Fruit fly (Drosophila melanogaster) whole organism, embryonic: ENCODE data around the gene Rab19.

Experiments
- CG10654 ChIP-seq: fragments of 200-800 bp; sonication (Bioruptor generic); optimal IDR thresholded peaks from 2 replicates; lab custom pipeline; 2016; ENCODE audit warnings: missing biosample characterization, missing genetic modification characterization
- CG10979 ChIP-seq: fragments of 200-800 bp; sonication (Bioruptor generic); optimal IDR thresholded peaks from 2 replicates; lab custom pipeline; 2018; ENCODE audit warnings: missing biosample characterization, mild to moderate bottlenecking, missing genetic modification characterization, moderate library complexity
- CG12942 ChIP-seq: fragments of 200-800 bp; sonication (Bioruptor generic); optimal IDR thresholded peaks from 3 replicates; lab custom pipeline; 2016; ENCODE audit warnings: missing biosample characterization, missing genetic modification characterization
- CG13287 ChIP-seq: fragments of 200-800 bp; sonication (Bioruptor generic); IDR thresholded peaks from 2 replicates; pipeline ENCODE4 v1.3.6; 2022; ENCODE audit warnings: missing biosample characterization, missing genetic modification characterization; ENCODE audit not compliant: partially characterized antibody
- CG13424 ChIP-seq: fragments of 200-800 bp; sonication (Bioruptor generic); optimal IDR thresholded peaks from 2 replicates; lab custom pipeline; 2019; ENCODE audit warnings: missing biosample characterization, mild to moderate bottlenecking, missing genetic modification characterization, moderate library complexity
- CG13775 ChIP-seq: fragments of 200-800 bp; sonication (Bioruptor generic); optimal IDR thresholded peaks from 3 replicates; lab custom pipeline; 2017; ENCODE audit warnings: missing biosample characterization, mild to moderate bottlenecking, missing genetic modification characterization
- CG15073 ChIP-seq: fragments of 200-800 bp; sonication (Bioruptor generic); optimal IDR thresholded peaks from 2 replicates; lab custom pipeline; 2016; ENCODE audit warnings: missing biosample characterization, missing genetic modification characterization
- CG17328 ChIP-seq: fragments of 200-800 bp; sonication (Bioruptor generic); IDR thresholded peaks from 2 replicates; pipeline ENCODE4 v1.3.6; 2022; ENCODE audit warnings: missing biosample characterization, missing genetic modification characterization
- CG18619 ChIP-seq: fragments of 200-800 bp; sonication (Bioruptor generic); optimal IDR thresholded peaks from 3 replicates; lab custom pipeline; 2017; ENCODE audit warnings: missing biosample characterization, mild to moderate bottlenecking, missing genetic modification characterization
- CG2120 ChIP-seq: fragments of 200-800 bp; sonication (Bioruptor generic); optimal IDR thresholded peaks from 3 replicates; lab custom pipeline; 2016; ENCODE audit warnings: missing biosample characterization, missing genetic modification characterization
- CG32532 ChIP-seq: fragments of 200-800 bp; sonication (Bioruptor generic); IDR thresholded peaks from 2 replicates; pipeline ENCODE4 v1.3.6; 2022; ENCODE audit warnings: missing biosample characterization, missing genetic modification characterization
- CG33557 ChIP-seq: fragments of 200-800 bp; sonication (Bioruptor generic); optimal IDR thresholded peaks from 2 replicates; lab custom pipeline; 2019; ENCODE audit warnings: missing biosample characterization, mild to moderate bottlenecking, missing genetic modification characterization, moderate library complexity
- CG3995 ChIP-seq: fragments of 200-800 bp; sonication (Bioruptor generic); optimal IDR thresholded peaks from 3 replicates; lab custom pipeline; 2016; ENCODE audit warnings: missing biosample characterization, missing genetic modification characterization
- CG4404 ChIP-seq: fragments of 200-800 bp; sonication (Bioruptor generic); IDR thresholded peaks from 2 replicates; pipeline ENCODE4 v1.3.6; 2022; ENCODE audit warnings: missing biosample characterization, missing genetic modification characterization
- CG6175 ChIP-seq: fragments of 200-800 bp; sonication (Bioruptor generic); IDR thresholded peaks from 3 replicates; pipeline ENCODE4 v1.3.6; 2022; ENCODE audit warnings: missing biosample characterization, missing genetic modification characterization
- CG6254 ChIP-seq: fragments of 200-800 bp; sonication (Bioruptor generic); optimal IDR thresholded peaks from 3 replicates; lab custom pipeline; 2017; ENCODE audit warnings: mild to moderate bottlenecking, missing biosample characterization, missing genetic modification reagents, missing genetic modification characterization
- CG6272 ChIP-seq: fragments of 200-800 bp; sonication (Bioruptor generic); IDR thresholded peaks from 2 replicates; pipeline ENCODE4 v1.3.6; 2022; ENCODE audit warnings: missing biosample characterization, missing genetic modification characterization
- CG7987 ChIP-seq: fragments of 200-800 bp; sonication (Bioruptor generic); optimal IDR thresholded peaks from 2 replicates; lab custom pipeline; 2018; ENCODE audit warnings: missing biosample characterization, mild to moderate bottlenecking, missing genetic modification characterization, moderate library complexity
- CG8290 ChIP-seq, 3 experiments: fragments of 200-800 bp; sonication (Bioruptor generic); optimal IDR thresholded peaks; 2 replicates each; lab custom pipeline; 2016 to 2019; ENCODE audit warnings: missing biosample characterization in 3 of 3, missing genetic modification characterization in 3 of 3, mild to moderate bottlenecking in 2 of 3, moderate library complexity in 1 of 3
- CG9437 ChIP-seq: fragments of 200-800 bp; sonication (Bioruptor generic); optimal IDR thresholded peaks from 2 replicates; lab custom pipeline; 2018; ENCODE audit warnings: missing biosample characterization, mild to moderate bottlenecking, missing genetic modification characterization
- CG9932 ChIP-seq: fragments of 200-800 bp; sonication (Bioruptor generic); IDR thresholded peaks from 2 replicates; pipeline ENCODE4 v1.3.6; 2022; ENCODE audit warnings: missing biosample characterization, missing genetic modification characterization
- CHES-1-like ChIP-seq: fragments of 200-800 bp; sonication (Bioruptor generic); optimal IDR thresholded peaks from 2 replicates; lab custom pipeline; 2016; ENCODE audit warnings: missing biosample characterization, missing genetic modification characterization
- Chrac-16 ChIP-seq: fragments of 200-800 bp; sonication (Bioruptor generic); optimal IDR thresholded peaks from 3 replicates; lab custom pipeline; 2016; ENCODE audit warnings: missing biosample characterization, missing genetic modification characterization
- HHEX ChIP-seq: fragments of 200-800 bp; sonication (Bioruptor generic); optimal IDR thresholded peaks from 3 replicates; lab custom pipeline; 2017; ENCODE audit warnings: missing biosample characterization, mild to moderate bottlenecking, missing genetic modification characterization, missing genetic modification reagents
- Hr3 ChIP-seq: fragments of 200-800 bp; sonication (Bioruptor generic); optimal IDR thresholded peaks from 3 replicates; lab custom pipeline; 2016; ENCODE audit warnings: missing biosample characterization, missing genetic modification characterization
- Hr78 ChIP-seq, 2 experiments: fragments of 200-800 bp in 1 of 2; fragments of >200 bp in 1 of 2; sonication (Bioruptor generic) in 1 of 2; optimal IDR thresholded peaks; 2 replicates each; lab custom pipeline; 2017 to 2019; ENCODE audit warnings: missing biosample characterization in 2 of 2, missing genetic modification characterization in 2 of 2, mild to moderate bottlenecking in 1 of 2, moderate library complexity in 1 of 2
- Meics ChIP-seq: fragments of 200-800 bp; sonication (Bioruptor generic); optimal IDR thresholded peaks from 2 replicates; lab custom pipeline; 2017; ENCODE audit warnings: missing biosample characterization, mild to moderate bottlenecking, missing genetic modification characterization
- Nf-YB ChIP-seq: fragments of 200-800 bp; sonication (Bioruptor generic); optimal IDR thresholded peaks from 3 replicates; lab custom pipeline; 2019; ENCODE audit warnings: missing biosample characterization, mild to moderate bottlenecking, missing genetic modification characterization, moderate library complexity
- Nf-YC ChIP-seq: fragments of 200-800 bp; optimal IDR thresholded peaks from 3 replicates; lab custom pipeline; 2019; ENCODE audit warnings: missing biosample characterization, mild to moderate bottlenecking, missing genetic modification characterization, moderate library complexity
- NfI ChIP-seq: fragments of 200-800 bp; sonication (Bioruptor generic); optimal IDR thresholded peaks from 3 replicates; lab custom pipeline; 2018; ENCODE audit warnings: missing biosample characterization, mild to moderate bottlenecking, missing genetic modification characterization, moderate library complexity
- Sry-δ ChIP-seq: fragments of 200-800 bp; sonication (Bioruptor generic); optimal IDR thresholded peaks from 2 replicates; lab custom pipeline; 2016; ENCODE audit warnings: missing biosample characterization, missing genetic modification characterization
- az2 ChIP-seq: fragments of 200-800 bp; sonication (Bioruptor generic); optimal IDR thresholded peaks from 3 replicates; lab custom pipeline; 2016; ENCODE audit warnings: missing biosample characterization, missing genetic modification characterization
- bcd ChIP-seq: fragments of 200-800 bp; sonication (Bioruptor generic); optimal IDR thresholded peaks from 2 replicates; lab custom pipeline; 2017; ENCODE audit warnings: missing biosample characterization, mild to moderate bottlenecking, missing genetic modification characterization
- crol ChIP-seq: fragments of 200-800 bp; sonication (Bioruptor generic); IDR thresholded peaks from 2 replicates; pipeline ENCODE4 v1.3.6; 2022; ENCODE audit warnings: missing biosample characterization, missing genetic modification characterization
- fd96Cb ChIP-seq: fragments of 200-800 bp; sonication (Bioruptor generic); optimal IDR thresholded peaks from 2 replicates; lab custom pipeline; 2018; ENCODE audit warnings: missing biosample characterization, mild to moderate bottlenecking, missing genetic modification characterization, moderate library complexity
- fu2 ChIP-seq: fragments of 200-800 bp; sonication (Bioruptor generic); optimal IDR thresholded peaks from 2 replicates; lab custom pipeline; 2016; ENCODE audit warnings: missing biosample characterization, missing genetic modification characterization
- ind ChIP-seq: fragments of 200-800 bp; sonication (Bioruptor generic); optimal IDR thresholded peaks from 3 replicates; lab custom pipeline; 2016; ENCODE audit warnings: missing biosample characterization, missing genetic modification characterization
- klu ChIP-seq: fragments of 200-800 bp; sonication (Bioruptor generic); IDR thresholded peaks from 2 replicates; pipeline ENCODE4 v1.3.6; 2022; ENCODE audit warnings: missing biosample characterization, missing genetic modification characterization
- lab ChIP-seq: fragments of 200-800 bp; sonication (Bioruptor generic); optimal IDR thresholded peaks from 3 replicates; lab custom pipeline; 2017; ENCODE audit warnings: missing biosample characterization, missing genetic modification characterization, mild to moderate bottlenecking, moderate library complexity, missing genetic modification reagents
- lola ChIP-seq, 3 experiments: fragments of >200 bp in 2 of 3; fragments of 200-800 bp in 1 of 3; sonication (Bioruptor generic) in 1 of 3; optimal IDR thresholded peaks; 2 replicates each; lab custom pipeline; 2017 to 2019; ENCODE audit warnings: missing biosample characterization in 3 of 3, missing genetic modification characterization in 3 of 3, mild to moderate bottlenecking in 1 of 3, moderate library complexity in 1 of 3
- lov ChIP-seq, 2 experiments: fragments of 200-800 bp in 1 of 2; fragments of >200 bp in 1 of 2; sonication (Bioruptor generic) in 1 of 2; IDR thresholded peaks in 1 of 2; optimal IDR thresholded peaks in 1 of 2; 2 replicates in 1 of 2; 3 replicates in 1 of 2; pipeline versions ENCODE4 v1.3.6 to Lab custom; 2017 to 2022; ENCODE audit warnings: missing biosample characterization in 1 of 2, missing genetic modification characterization in 1 of 2
- nom ChIP-seq: fragments of 200-800 bp; sonication (Bioruptor generic); optimal IDR thresholded peaks from 2 replicates; lab custom pipeline; 2017; ENCODE audit warnings: missing biosample characterization, missing genetic modification characterization, mild to moderate bottlenecking, moderate library complexity, missing genetic modification reagents
- repo ChIP-seq: fragments of 200-800 bp; sonication (Bioruptor generic); optimal IDR thresholded peaks from 2 replicates; lab custom pipeline; 2016; ENCODE audit warnings: missing biosample characterization, missing genetic modification characterization
- sens ChIP-seq: fragments of 200-800 bp; sonication (Bioruptor generic); peaks from one replicate; lab custom pipeline; 2016; ENCODE audit warnings: missing biosample characterization, missing genetic modification characterization
- sisA ChIP-seq: fragments of 200-800 bp; sonication (Bioruptor generic); IDR thresholded peaks from 2 replicates; pipeline ENCODE4 v1.3.6; 2022; ENCODE audit warnings: missing biosample characterization, missing genetic modification characterization
- slou ChIP-seq: fragments of 200-800 bp; sonication (Bioruptor generic); optimal IDR thresholded peaks from 3 replicates; lab custom pipeline; 2016; ENCODE audit warnings: missing biosample characterization, missing genetic modification characterization
- sug ChIP-seq: fragments of 200-800 bp; optimal IDR thresholded peaks from 2 replicates; lab custom pipeline; 2019; ENCODE audit warnings: missing biosample characterization, mild to moderate bottlenecking, missing genetic modification characterization, moderate library complexity
- ttk ChIP-seq: fragments of 200-800 bp; sonication (Bioruptor generic); IDR thresholded peaks from 2 replicates; pipeline ENCODE4 v2.1.2; 2022; ENCODE audit warnings: missing biosample characterization, missing genetic modification characterization
- unpg ChIP-seq: fragments of 200-800 bp; sonication (Bioruptor generic); optimal IDR thresholded peaks from 3 replicates; lab custom pipeline; 2018; ENCODE audit warnings: missing biosample characterization, mild to moderate bottlenecking, missing genetic modification characterization, moderate library complexity

Rab19 gene

dm6 chr3L:8308891-8309352, 12.1 kb downstream of the Rab19 start, which contains the start of gene BI-1 (continued):
- TF ChIP-seq CG12942 (GFP tag; lab: Kevin White, UChicago) (peak; percentile 36), CG9437 (GFP tag; lab: Kevin White, UChicago) (peak; percentile 65), Hr3 (GFP tag; lab: Kevin White, UChicago) (peak; percentile 57), CHES-1-like (GFP tag; lab: Kevin White, UChicago) (no peak), lab (peak; percentile 83), CG17328 (GFP tag; lab: Robert Waterston, UW) (peak; percentile 29; the same call in 1 of the 2 replicates), CG32532 (GFP tag; lab: Robert Waterston, UW) (peak; percentile 43), lov (optimal IDR thresholded peaks at IDR 0.05; lab: Kevin White, UChicago) (no peak), lov (GFP tag; IDR thresholded peaks at IDR 0.05; lab: Robert Waterston, UW) (no peak), az2 (GFP tag; lab: Kevin White, UChicago) (peak; percentile 57), Sry-δ (GFP tag; lab: Kevin White, UChicago) (peak; percentile 13), CG6175 (GFP tag; lab: Robert Waterston, UW) (0 out of 3 replicates have a peak, but pooled peaks have one; percentile 7), CG7987 (peak; percentile 7), sug (tag; lab: Kevin White, UChicago) (peak; percentile 88), CG33557 (GFP tag; lab: Kevin White, UChicago) (peak; percentile 58), CG13775 (GFP tag; lab: Kevin White, UChicago) (peak; percentile 61), CG10654 (GFP tag; lab: Kevin White, UChicago) (peak; percentile 65), CG10979 (tag; lab: Kevin White, UChicago) (peak; percentile 61), Meics (GFP tag; lab: Kevin White, UChicago) (peak; percentile 76), repo (GFP tag; lab: Kevin White, UChicago) (no peak), CG15073 (no peak), CG8290 (GFP tag; optimal IDR thresholded peaks at IDR 0.05; lab: Kevin White, UChicago) (peak; percentile 55), CG8290 (tag; optimal IDR thresholded peaks at IDR 0.05; lab: Kevin White, UChicago) (no peak), Hr78 (GFP tag; optimal IDR thresholded peaks at IDR 0.05; lab: Kevin White, UChicago) (no peak), crol (no peak), CG3995 (peak; percentile 44), CG13424 (peak; percentile 70), NfI (GFP tag; lab: Kevin White, UChicago) (peak; percentile 66), fd96Cb (tag; lab: Kevin White, UChicago) (peak; percentile 24), CG4404 (peak; percentile 60), Nf-YC (tag; lab: Kevin White, UChicago) (peak; percentile 74), Chrac-16 (GFP tag; lab: Kevin White, UChicago) (peak; percentile 35), CG13287 (GFP tag; lab: Robert Waterston, UW) (no peak), CG18619 (GFP tag; lab: Kevin White, UChicago) (peak; percentile 24), unpg (GFP tag; lab: Kevin White, UChicago) (peak; percentile 56), nom (GFP tag; lab: Kevin White, UChicago) (peak; percentile 46), fu2 (GFP tag; lab: Kevin White, UChicago) (no peak), lola (GFP tag; optimal IDR thresholded peaks at IDR 0.05; lab: Kevin White, UChicago) (peak in 1 of 3 experiments; percentile 50), CG2120 (GFP tag; lab: Kevin White, UChicago) (peak; percentile 76), sisA (GFP tag; lab: Robert Waterston, UW) (no peak), ind (GFP tag; lab: Kevin White, UChicago) (peak; percentile 65), slou (GFP tag; lab: Kevin White, UChicago) (peak; percentile 51), Nf-YB (GFP tag; lab: Kevin White, UChicago) (peak; percentile 41), CG6254 (GFP tag; lab: Kevin White, UChicago) (peak; percentile 3), sens (GFP tag; lab: Kevin White, UChicago) (peak; percentile 89), ttk (no peak), bcd (peak; percentile 74), HHEX (GFP tag; lab: Kevin White, UChicago) (peak; percentile 51), CG9932 (GFP tag; lab: Robert Waterston, UW) (peak; percentile 82), CG6272 (GFP tag; lab: Robert Waterston, UW) (0 out of 2 replicates have a peak, but pooled peaks have one; percentile 16), klu (GFP tag; lab: Robert Waterston, UW) (peak; percentile 62; the same call in 1 of the 2 replicates)
